Worm (Caenorhabditis elegans) whole organism, L1 larva: ENCODE data around the gene F47B10.8.

ENCODE experiments used
- C04F5.9 ChIP-seq: sonication (generic microtip); optimal IDR thresholded peaks from 2 replicates; lab custom pipeline; 2016; ENCODE audit warnings: missing genetic modification characterization, missing compliant biosample characterization
- C16A3.4 ChIP-seq: fragments of 150-350 bp; optimal IDR thresholded peaks from 2 replicates; lab custom pipeline; 2014; ENCODE audit warnings: missing biosample characterization, missing genetic modification characterization
- Y116A8C.19 ChIP-seq: sonication (generic microtip); optimal IDR thresholded peaks from 2 replicates; lab custom pipeline; 2016; ENCODE audit warnings: missing compliant biosample characterization, missing genetic modification characterization, borderline replicate concordance
- aly-2 ChIP-seq: fragments of 150-350 bp; optimal IDR thresholded peaks from 2 replicates; lab custom pipeline; 2014; ENCODE audit warnings: missing biosample characterization, missing genetic modification characterization
- ama-1 ChIP-seq: fragments of 150-350 bp; optimal IDR thresholded peaks from 2 replicates; lab custom pipeline; 2014
- blmp-1 ChIP-seq: fragments of 150-350 bp; optimal IDR thresholded peaks from 2 replicates; lab custom pipeline; 2014; ENCODE audit warnings: missing biosample characterization, missing genetic modification characterization
- ceh-63 ChIP-seq: fragments of 200-800 bp; sonication (Bioruptor generic); optimal IDR thresholded peaks from 2 replicates; lab custom pipeline; 2018; ENCODE audit warnings: mild to moderate bottlenecking, missing genetic modification characterization, missing compliant biosample characterization
- ceh-8 ChIP-seq: fragments of 200-800 bp; sonication (Bioruptor generic); optimal IDR thresholded peaks from 2 replicates; lab custom pipeline; 2018; ENCODE audit warnings: mild to moderate bottlenecking, missing genetic modification characterization, moderate library complexity, missing compliant biosample characterization
- ceh-88 ChIP-seq: fragments of 200-800 bp; sonication (Bioruptor generic); IDR thresholded peaks from 2 replicates; pipeline ENCODE4 v1.3.6; 2022; ENCODE audit warnings: missing genetic modification characterization, missing compliant biosample characterization
- ces-1 ChIP-seq: fragments of 150-350 bp; optimal IDR thresholded peaks from 2 replicates; lab custom pipeline; 2014; ENCODE audit warnings: missing biosample characterization, missing genetic modification reagents, missing genetic modification characterization
- dpl-1 ChIP-seq, 3 experiments: fragments of 150-350 bp in 2 of 3; sonication (generic microtip) in 1 of 3; optimal IDR thresholded peaks; 2 replicates each; lab custom pipeline; 2014 to 2017; ENCODE audit warnings: missing biosample characterization in 3 of 3, missing genetic modification characterization in 3 of 3, missing genetic modification reagents in 3 of 3
- efl-1 ChIP-seq, 4 experiments: fragments of 150-350 bp; optimal IDR thresholded peaks in 3 of 4; peaks in 1 of 4; 1 replicate in 1 of 4; 2 replicates in 3 of 4; lab custom pipeline; 2014; ENCODE audit warnings: missing biosample characterization in 2 of 4, missing genetic modification characterization in 2 of 4, missing genetic modification reagents in 2 of 4
- egl-27 ChIP-seq, 2 experiments: fragments of 150-350 bp in 1 of 2; sonication (generic microtip); optimal IDR thresholded peaks; 3 replicates each; lab custom pipeline; 2017 to 2018; ENCODE audit warnings: missing biosample characterization in 2 of 2, missing genetic modification characterization in 2 of 2, missing genetic modification reagents in 2 of 2
- elt-2 ChIP-seq: sonication (generic microtip); optimal IDR thresholded peaks from 2 replicates; lab custom pipeline; 2016; ENCODE audit warnings: missing genetic modification characterization, mild to moderate bottlenecking, inconsistent platforms, missing compliant biosample characterization, missing genetic modification reagents
- elt-3 ChIP-seq, 6 experiments: fragments of 150-350 bp in 1 of 6; sonication (generic microtip); optimal IDR thresholded peaks; 2 replicates each; lab custom pipeline; 2017 to 2018; ENCODE audit warnings: missing biosample characterization in 6 of 6, missing genetic modification characterization in 6 of 6, inconsistent platforms in 1 of 6
- fkh-8 ChIP-seq: sonication (generic microtip); optimal IDR thresholded peaks from 2 replicates; lab custom pipeline; 2016; ENCODE audit warnings: mild to moderate bottlenecking, missing genetic modification characterization, missing compliant biosample characterization
- grh-1 ChIP-seq: fragments of 200-800 bp; sonication (Bioruptor generic); IDR thresholded peaks from 2 replicates; pipeline ENCODE4 v1.3.6; 2022; ENCODE audit warnings: missing genetic modification reagents, missing genetic modification characterization, missing compliant biosample characterization
- hlh-4 ChIP-seq: sonication (generic microtip); optimal IDR thresholded peaks from 2 replicates; lab custom pipeline; 2016; ENCODE audit warnings: mild to moderate bottlenecking, missing genetic modification characterization, missing compliant biosample characterization
- lin-13 ChIP-seq: fragments of 150-350 bp; optimal IDR thresholded peaks from 2 replicates; lab custom pipeline; 2014; ENCODE audit warnings: missing biosample characterization, missing genetic modification reagents, missing genetic modification characterization
- lin-35 ChIP-seq, 2 experiments: fragments of 150-350 bp; optimal IDR thresholded peaks; 2 replicates each; lab custom pipeline; 2014; ENCODE audit warnings: missing biosample characterization in 2 of 2, missing genetic modification characterization in 2 of 2, missing genetic modification reagents in 2 of 2
- lin-39 ChIP-seq: fragments of 150-350 bp; optimal IDR thresholded peaks from 2 replicates; lab custom pipeline; 2014; ENCODE audit warnings: missing biosample characterization, missing genetic modification reagents, missing genetic modification characterization
- lir-3 ChIP-seq: sonication (generic microtip); optimal IDR thresholded peaks from 2 replicates; lab custom pipeline; 2016; ENCODE audit warnings: mild to moderate bottlenecking, missing genetic modification characterization, moderate library complexity, missing compliant biosample characterization; ENCODE audit not compliant: poor library complexity
- mab-9 ChIP-seq: fragments of 200-800 bp; sonication (Bioruptor generic); IDR thresholded peaks from 2 replicates; pipeline ENCODE4 v1.3.6; 2022; ENCODE audit warnings: missing genetic modification reagents, missing genetic modification characterization, missing compliant biosample characterization
- mdl-1 ChIP-seq, 2 experiments: fragments of 150-350 bp; optimal IDR thresholded peaks; 2 replicates each; lab custom pipeline; 2014 to 2017; ENCODE audit warnings: missing biosample characterization in 2 of 2, missing genetic modification characterization in 2 of 2, inconsistent platforms in 1 of 2
- mep-1 ChIP-seq: fragments of 150-350 bp; optimal IDR thresholded peaks from 2 replicates; lab custom pipeline; 2014; ENCODE audit warnings: missing biosample characterization, missing genetic modification characterization
- nhr-11 ChIP-seq: fragments of 150-350 bp; optimal IDR thresholded peaks from 2 replicates; lab custom pipeline; 2014; ENCODE audit warnings: missing biosample characterization, missing genetic modification characterization
- nhr-12 ChIP-seq: sonication (generic microtip); optimal IDR thresholded peaks from 2 replicates; lab custom pipeline; 2017; ENCODE audit warnings: missing biosample characterization, missing genetic modification characterization
- nhr-19 ChIP-seq: fragments of 200-800 bp; sonication (Bioruptor generic); conservative IDR thresholded peaks from 2 replicates; pipeline ENCODE4 v1.3.6; 2022; ENCODE audit warnings: missing genetic modification characterization, missing compliant biosample characterization
- nhr-20 ChIP-seq: sonication (generic microtip); optimal IDR thresholded peaks from 2 replicates; lab custom pipeline; 2016; ENCODE audit warnings: mild to moderate bottlenecking, missing genetic modification characterization, missing compliant biosample characterization
- nhr-237 ChIP-seq: fragments of 150-350 bp; optimal IDR thresholded peaks from 2 replicates; lab custom pipeline; 2014; ENCODE audit warnings: missing biosample characterization, missing genetic modification characterization
- nhr-28 ChIP-seq: fragments of 150-350 bp; optimal IDR thresholded peaks from 2 replicates; lab custom pipeline; 2014; ENCODE audit warnings: missing biosample characterization, missing genetic modification characterization
- nhr-71 ChIP-seq: sonication (generic microtip); optimal IDR thresholded peaks from 2 replicates; lab custom pipeline; 2016; ENCODE audit warnings: mild to moderate bottlenecking, missing genetic modification characterization, moderate library complexity, missing compliant biosample characterization
- nhr-85 ChIP-seq: sonication (generic microtip); peaks from one replicate; lab custom pipeline; 2016; ENCODE audit warnings: missing genetic modification characterization, inconsistent platforms, missing compliant biosample characterization
- nhr-90 ChIP-seq: sonication (generic microtip); optimal IDR thresholded peaks from 2 replicates; lab custom pipeline; 2016; ENCODE audit warnings: mild to moderate bottlenecking, missing genetic modification characterization, missing compliant biosample characterization; ENCODE audit not compliant: poor library complexity
- pag-3 ChIP-seq: sonication (generic microtip); optimal IDR thresholded peaks from 2 replicates; lab custom pipeline; 2017; ENCODE audit warnings: missing genetic modification characterization, mild to moderate bottlenecking, missing compliant biosample characterization, antibody characterized with exemption, borderline replicate concordance; ENCODE audit not compliant: insufficient read depth
- pax-3 ChIP-seq: fragments of 200-800 bp; sonication (Bioruptor generic); optimal IDR thresholded peaks from 2 replicates; lab custom pipeline; 2018; ENCODE audit warnings: mild to moderate bottlenecking, missing genetic modification characterization, moderate library complexity, missing compliant biosample characterization
- rnt-1 ChIP-seq: sonication (generic microtip); optimal IDR thresholded peaks from 2 replicates; lab custom pipeline; 2016; ENCODE audit warnings: mild to moderate bottlenecking, missing genetic modification characterization, moderate library complexity, missing compliant biosample characterization
- skn-1 ChIP-seq: fragments of 150-350 bp; optimal IDR thresholded peaks from 2 replicates; lab custom pipeline; 2014; ENCODE audit warnings: missing biosample characterization, missing genetic modification characterization
- sptf-1 ChIP-seq: fragments of 150-350 bp; optimal IDR thresholded peaks from 2 replicates; lab custom pipeline; 2014; ENCODE audit warnings: missing biosample characterization, missing genetic modification characterization
- unc-130 ChIP-seq: fragments of 150-350 bp; optimal IDR thresholded peaks from 2 replicates; lab custom pipeline; 2017; ENCODE audit warnings: missing biosample characterization, missing genetic modification characterization, inconsistent platforms
- unc-86 ChIP-seq: sonication (generic microtip); optimal IDR thresholded peaks from 2 replicates; lab custom pipeline; 2016; ENCODE audit warnings: missing genetic modification characterization, missing compliant biosample characterization
- unc-98 ChIP-seq: fragments of 200-800 bp; sonication (Bioruptor generic); IDR thresholded peaks from 2 replicates; pipeline ENCODE4 v1.3.6; 2022; ENCODE audit warnings: missing genetic modification characterization, missing compliant biosample characterization
- zag-1 ChIP-seq: fragments of 150-350 bp; optimal IDR thresholded peaks from 2 replicates; lab custom pipeline; 2014; ENCODE audit warnings: missing biosample characterization, missing genetic modification characterization
- zip-4 ChIP-seq: fragments of 200-800 bp; sonication (Bioruptor generic); optimal IDR thresholded peaks from 2 replicates; lab custom pipeline; 2018; ENCODE audit warnings: mild to moderate bottlenecking, missing genetic modification characterization, moderate library complexity, missing compliant biosample characterization

F47B10.8 gene

DNA sequence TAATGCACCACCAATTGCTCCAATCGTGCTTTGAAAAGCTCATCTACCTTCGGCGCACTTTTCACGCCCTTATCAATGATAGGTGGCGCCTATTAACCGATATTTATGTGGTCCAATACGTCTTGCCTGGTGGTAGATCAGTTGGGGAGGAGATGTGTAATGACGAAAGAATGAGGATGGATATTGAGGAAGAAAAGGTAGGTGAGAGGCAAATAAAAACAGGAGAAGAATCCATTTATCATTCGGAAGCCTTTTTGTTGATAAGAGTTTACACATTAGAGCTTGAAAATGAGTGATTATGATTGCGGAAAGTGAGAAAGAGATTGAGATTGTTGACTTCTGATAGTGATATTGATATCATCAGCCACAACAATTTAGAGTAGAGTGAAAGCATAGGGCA, 3.2 kb downstream of the F47B10.8 start (continued):
- TF ChIP-seq lir-3 (tag; lab: Kevin White, UChicago) (no peak), unc-86 (tag; lab: Kevin White, UChicago) (no peak), lin-13 (GFP tag; lab: Kevin White, UChicago) (no peak), nhr-28 (no peak), rnt-1 (tag; lab: Kevin White, UChicago) (peak; percentile 64), ceh-8 (GFP tag; lab: Kevin White, UChicago) (no peak), nhr-11 (tag; lab: Kevin White, UChicago) (no peak)
- TF ChIP-seq, all 84 proteins: peak for 4

DNA sequence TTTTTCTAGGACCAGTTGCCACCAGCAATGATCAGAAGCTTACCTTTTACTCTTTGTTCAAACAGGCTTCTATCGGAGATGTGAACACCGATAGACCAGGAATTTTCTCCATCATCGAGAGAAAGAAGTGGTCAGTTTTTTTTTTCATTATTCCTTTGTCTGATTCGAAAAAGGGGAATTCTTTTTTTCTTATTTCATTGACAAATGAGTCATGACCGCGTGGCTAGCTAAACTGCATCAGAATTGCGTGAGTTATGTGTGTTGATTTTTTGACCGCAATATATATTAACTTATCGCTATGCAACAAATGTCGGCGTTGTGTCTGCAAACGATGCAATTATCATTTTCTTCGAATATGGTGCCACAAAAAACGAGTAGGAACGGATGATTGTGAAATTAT, 7.2 kb downstream of the F47B10.8 start:
- TF ChIP-seq rnt-1 (tag; lab: Kevin White, UChicago) (no peak), efl-1 (optimal IDR thresholded peaks at IDR 0.05; lab: Kevin White, UChicago) (no peak), efl-1 (GFP tag; optimal IDR thresholded peaks at IDR 0.05 in 1 of 2; lab: Kevin White, UChicago) (no peak), mep-1 (no peak), nhr-90 (tag; lab: Kevin White, UChicago) (no peak), lin-13 (GFP tag; lab: Kevin White, UChicago) (no peak), nhr-20 (tag; lab: Kevin White, UChicago) (peak; percentile 26), ceh-63 (GFP tag; lab: Kevin White, UChicago) (no peak), elt-2 (tag; lab: Kevin White, UChicago) (no peak), nhr-71 (tag; lab: Kevin White, UChicago) (peak; percentile 32), grh-1 (GFP tag; lab: Robert Waterston, UW) (no peak), unc-130 (tag; lab: Kevin White, UChicago) (no peak), pax-3 (no peak)

DNA sequence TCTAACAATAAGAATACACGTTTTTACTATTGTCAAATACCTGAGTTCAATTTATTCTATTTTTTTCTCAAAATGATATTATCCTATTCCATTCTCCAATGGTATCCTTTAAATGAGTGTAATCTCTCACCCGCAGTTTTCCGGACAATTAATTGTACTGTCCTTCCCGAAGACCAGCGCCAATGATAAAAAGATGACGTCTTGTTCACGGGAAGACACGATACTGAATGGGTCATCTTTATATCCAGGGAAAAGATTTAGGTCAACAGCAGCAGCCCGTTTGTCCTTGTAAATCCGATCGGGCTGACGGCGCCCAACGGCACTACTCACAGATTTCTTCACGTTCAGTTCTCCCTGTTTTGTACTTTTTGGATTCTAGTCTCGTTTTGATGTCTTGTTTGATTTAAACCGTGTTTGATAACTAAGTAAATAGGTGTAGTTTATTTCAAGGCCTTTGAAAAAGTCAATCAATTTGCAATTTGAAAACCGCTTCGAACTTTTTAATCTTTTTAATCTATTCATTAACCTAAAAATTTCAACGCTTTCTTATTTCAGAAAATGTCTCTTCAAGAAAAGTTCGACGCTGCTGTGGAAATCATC, 7.8 kb downstream of the F47B10.8 start, which contains the start of gene acbp-3:
Gene acbp-3, plus strand, starts transcription at position 550 of the 600 bp plus-strand sequence.
- TF ChIP-seq zip-4 (GFP tag; lab: Kevin White, UChicago) (no peak), unc-86 (tag; lab: Kevin White, UChicago) (no peak), hlh-4 (no peak), dpl-1 (GFP tag; optimal IDR thresholded peaks at IDR 0.05; lab: Kevin White, UChicago) (no peak), blmp-1 (peak; percentile 77)

DNA sequence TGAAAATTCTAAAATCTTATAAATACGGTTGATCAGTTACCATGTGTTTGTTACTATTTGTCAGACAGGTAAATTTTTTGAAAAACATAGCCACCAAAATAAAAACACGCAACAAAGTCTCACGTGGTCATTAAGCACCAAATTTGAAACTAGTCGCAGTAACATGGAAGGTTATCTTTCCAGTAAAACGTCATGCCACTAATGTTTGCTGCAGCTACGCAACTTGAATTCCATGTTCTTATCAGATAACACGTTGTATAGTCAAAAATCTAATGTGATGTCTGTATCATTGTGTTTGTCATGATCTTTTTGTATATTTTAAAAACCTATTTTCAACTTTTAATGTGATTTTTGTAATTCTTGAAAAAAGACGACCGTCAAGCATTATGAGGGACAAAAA, 8.8 kb downstream of the F47B10.8 start:
- TF ChIP-seq efl-1 (optimal IDR thresholded peaks at IDR 0.05; lab: Kevin White, UChicago) (no peak), efl-1 (GFP tag; optimal IDR thresholded peaks at IDR 0.05 in 1 of 2; lab: Kevin White, UChicago) (no peak), egl-27 (tag; optimal IDR thresholded peaks at IDR 0.05; lab: Kevin White, UChicago) (no peak), nhr-90 (tag; lab: Kevin White, UChicago) (peak; percentile 37), elt-2 (tag; lab: Kevin White, UChicago) (peak; percentile 88), ama-1 (no peak), Y116A8C.19 (tag; lab: Kevin White, UChicago) (no peak), unc-98 (no peak), pag-3 (no peak), grh-1 (GFP tag; lab: Robert Waterston, UW) (peak; percentile 10; the same call in 1 of the 2 replicates), lin-39 (tag; lab: Kevin White, UChicago) (no peak), nhr-85 (tag; lab: Kevin White, UChicago) (peak; percentile 78), nhr-12 (no peak), mab-9 (GFP tag; lab: Robert Waterston, UW) (no peak), nhr-19 (GFP tag; lab: Robert Waterston, UW) (no peak), fkh-8 (tag; lab: Kevin White, UChicago) (no peak), zag-1 (tag; lab: Kevin White, UChicago) (no peak), C16A3.4 (tag; lab: Kevin White, UChicago) (no peak), skn-1 (no peak), unc-130 (tag; lab: Kevin White, UChicago) (no peak), elt-3 (tag; optimal IDR thresholded peaks at IDR 0.05; lab: Kevin White, UChicago) (peak in 1 of 6 experiments; percentile 20), ces-1 (GFP tag; lab: Kevin White, UChicago) (no peak), ceh-88 (GFP tag; lab: Robert Waterston, UW) (no peak), nhr-237 (no peak), lin-35 (GFP tag; optimal IDR thresholded peaks at IDR 0.05; lab: Kevin White, UChicago) (peak in 1 of 2 experiments; percentile 37), sptf-1 (tag; lab: Kevin White, UChicago) (no peak), C04F5.9 (tag; lab: Kevin White, UChicago) (no peak), aly-2 (tag; lab: Kevin White, UChicago) (no peak), mdl-1 (tag; optimal IDR thresholded peaks at IDR 0.05; lab: Kevin White, UChicago) (peak in 1 of 2 experiments; percentile 56), nhr-20 (tag; lab: Kevin White, UChicago) (peak; percentile 57)
